Worm (Caenorhabditis elegans) whole organism, late embryonic: ENCODE data around the gene jnk-1.

Source experiments
- dmd-4 ChIP-seq: sonication (generic microtip); optimal IDR thresholded peaks from 2 replicates; lab custom pipeline; 2016; ENCODE audit warnings: borderline replicate concordance, missing genetic modification characterization, missing compliant biosample characterization
- fkh-10 ChIP-seq: fragments of 150-350 bp; optimal IDR thresholded peaks from 2 replicates; lab custom pipeline; 2014; ENCODE audit warnings: missing biosample characterization, missing genetic modification reagents, missing genetic modification characterization
- gmeb-2 ChIP-seq: sonication (generic microtip); optimal IDR thresholded peaks from 2 replicates; lab custom pipeline; 2016; ENCODE audit warnings: missing genetic modification characterization, inconsistent platforms, missing compliant biosample characterization
- pha-4 ChIP-seq: fragments of 150-350 bp; optimal IDR thresholded peaks from 2 replicates; lab custom pipeline; 2018; ENCODE audit warnings: missing biosample characterization, missing genetic modification reagents, missing genetic modification characterization
- unc-55 ChIP-seq: sonication (generic microtip); optimal IDR thresholded peaks from 2 replicates; lab custom pipeline; 2017; ENCODE audit warnings: missing biosample characterization, missing genetic modification reagents, missing genetic modification characterization

ce11 chrIV:6978625-6979024 lies 21.2 kb downstream of the jnk-1 start:
- TF ChIP-seq pha-4 (no peak), gmeb-2 (tag; lab: Kevin White, UChicago) (no peak), unc-55 (GFP tag; lab: Kevin White, UChicago) (no peak), dmd-4 (tag; lab: Kevin White, UChicago) (no peak), fkh-10 (GFP tag; lab: Kevin White, UChicago) (no peak)
